Worm (Caenorhabditis elegans) whole organism, young adult: ENCODE results near the gene unc-53.

Source experiments
- attf-3 ChIP-seq: fragments of 200-800 bp; sonication (Bioruptor generic); conservative IDR thresholded peaks from 2 replicates; pipeline ENCODE4 v1.3.6; 2022; ENCODE audit warnings: missing genetic modification reagents, missing genetic modification characterization, missing compliant biosample characterization
- ceh-27 ChIP-seq: fragments of 200-800 bp; sonication (Bioruptor generic); optimal IDR thresholded peaks from 2 replicates; lab custom pipeline; 2018; ENCODE audit warnings: mild to moderate bottlenecking, missing genetic modification characterization, moderate library complexity, missing compliant biosample characterization
- hmg-1.2 ChIP-seq: fragments of 200-800 bp; sonication (Bioruptor generic); IDR thresholded peaks from 2 replicates; pipeline ENCODE4 v1.3.6; 2022; ENCODE audit warnings: missing genetic modification reagents, missing genetic modification characterization, missing compliant biosample characterization
- sdz-38 ChIP-seq: sonication (generic microtip); optimal IDR thresholded peaks from 2 replicates; lab custom pipeline; 2016; ENCODE audit warnings: missing genotype, missing genetic modification characterization, missing compliant biosample characterization
- snpc-3.4 ChIP-seq: sonication (generic microtip); optimal IDR thresholded peaks from 2 replicates; lab custom pipeline; 2017; ENCODE audit warnings: missing genetic modification characterization, mild to moderate bottlenecking, missing compliant biosample characterization, antibody characterized with exemption, moderate library complexity, missing genotype, missing genetic modification reagents
- snpc-4 ChIP-seq, 5 experiments: fragments of 150-350 bp in 1 of 5; sonication (generic microtip) in 4 of 5; optimal IDR thresholded peaks; 2 replicates each; lab custom pipeline; 2014 to 2018; ENCODE audit warnings: missing genetic modification characterization in 5 of 5, missing biosample characterization in 3 of 5, antibody characterized with exemption in 2 of 5, mild to moderate bottlenecking in 2 of 5, missing compliant biosample characterization in 2 of 5, missing genotype in 2 of 5, moderate library complexity in 2 of 5, missing genetic modification reagents in 1 of 5
- unc-62 ChIP-seq: fragments of 150-350 bp; optimal IDR thresholded peaks from 2 replicates; lab custom pipeline; 2014; ENCODE audit warnings: missing biosample characterization, missing genetic modification reagents, missing genetic modification characterization
- ztf-6 ChIP-seq: fragments of 200-800 bp; sonication (Bioruptor generic); IDR thresholded peaks from 2 replicates; pipeline ENCODE4 v1.3.6; 2022; ENCODE audit warnings: missing genetic modification reagents, missing genetic modification characterization, missing compliant biosample characterization

DNA sequence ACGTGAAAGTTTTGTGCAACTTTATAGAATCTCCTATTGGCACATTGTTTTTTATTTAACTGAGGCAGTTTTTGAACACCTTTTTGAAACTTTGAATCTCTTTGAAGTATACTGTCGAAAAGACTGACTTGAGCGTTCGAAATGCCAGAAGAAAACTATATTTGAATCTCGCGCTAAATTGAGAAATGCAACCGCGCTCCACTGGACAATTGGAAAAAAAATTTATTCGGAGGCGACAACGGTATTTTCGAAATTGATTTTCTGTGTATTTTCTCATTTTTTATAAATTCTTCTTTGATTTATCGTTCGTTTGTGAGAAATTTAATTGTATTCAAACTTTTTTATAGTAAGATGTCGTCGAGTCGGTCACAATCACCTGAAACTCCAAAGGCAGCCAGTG lies 67.2 kb downstream of the unc-53 start, which contains the start of gene let-858:
- TF ChIP-seq snpc-4 (GFP tag; optimal IDR thresholded peaks at IDR 0.05; lab: Kevin White, UChicago): no peak
- TF ChIP-seq snpc-4 (tag; optimal IDR thresholded peaks at IDR 0.05; lab: Kevin White, UChicago): no peak
- no peak for TF ChIP-seq ceh-27 (GFP tag; lab: Kevin White, UChicago)
- no peak for TF ChIP-seq hmg-1.2 (GFP tag; lab: Robert Waterston, UW)
- no peak for TF ChIP-seq unc-62
- no peak for TF ChIP-seq ztf-6 (GFP tag; lab: Robert Waterston, UW)
- no peak for TF ChIP-seq snpc-3.4 (tag; lab: Kevin White, UChicago)
- TF ChIP-seq attf-3 (GFP tag; lab: Robert Waterston, UW): no peak
- TF ChIP-seq sdz-38 (tag; lab: Kevin White, UChicago): no peak
